Worm (Caenorhabditis elegans) whole organism, L1 larva: ENCODE data around the gene vglu-2.

ENCODE experiments used
- C04F5.9 ChIP-seq: sonication (generic microtip); optimal IDR thresholded peaks from 2 replicates; lab custom pipeline; 2016; ENCODE audit warnings: missing genetic modification characterization, missing compliant biosample characterization
- C16A3.4 ChIP-seq: fragments of 150-350 bp; optimal IDR thresholded peaks from 2 replicates; lab custom pipeline; 2014; ENCODE audit warnings: missing biosample characterization, missing genetic modification characterization
- Y116A8C.19 ChIP-seq: sonication (generic microtip); optimal IDR thresholded peaks from 2 replicates; lab custom pipeline; 2016; ENCODE audit warnings: missing compliant biosample characterization, missing genetic modification characterization, borderline replicate concordance
- aha-1 ChIP-seq: fragments of 150-350 bp; optimal IDR thresholded peaks from 2 replicates; lab custom pipeline; 2014; ENCODE audit warnings: missing biosample characterization, missing genetic modification characterization
- aly-2 ChIP-seq: fragments of 150-350 bp; optimal IDR thresholded peaks from 2 replicates; lab custom pipeline; 2014; ENCODE audit warnings: missing biosample characterization, missing genetic modification characterization
- blmp-1 ChIP-seq: fragments of 150-350 bp; optimal IDR thresholded peaks from 2 replicates; lab custom pipeline; 2014; ENCODE audit warnings: missing biosample characterization, missing genetic modification characterization
- ceh-8 ChIP-seq: fragments of 200-800 bp; sonication (Bioruptor generic); optimal IDR thresholded peaks from 2 replicates; lab custom pipeline; 2018; ENCODE audit warnings: mild to moderate bottlenecking, missing genetic modification characterization, moderate library complexity, missing compliant biosample characterization
- ceh-82 ChIP-seq, 3 experiments: fragments of 150-350 bp in 1 of 3; sonication (generic microtip) in 2 of 3; optimal IDR thresholded peaks; 2 replicates each; lab custom pipeline; 2014 to 2017; ENCODE audit warnings: missing biosample characterization in 3 of 3, missing genetic modification characterization in 3 of 3
- ceh-90 ChIP-seq: sonication (generic microtip); optimal IDR thresholded peaks from 2 replicates; lab custom pipeline; 2016; ENCODE audit warnings: missing genetic modification characterization, missing compliant biosample characterization
- dpl-1 ChIP-seq, 3 experiments: fragments of 150-350 bp in 2 of 3; sonication (generic microtip) in 1 of 3; optimal IDR thresholded peaks; 2 replicates each; lab custom pipeline; 2014 to 2017; ENCODE audit warnings: missing biosample characterization in 3 of 3, missing genetic modification characterization in 3 of 3, missing genetic modification reagents in 3 of 3
- efl-1 ChIP-seq, 4 experiments: fragments of 150-350 bp; optimal IDR thresholded peaks in 3 of 4; peaks in 1 of 4; 1 replicate in 1 of 4; 2 replicates in 3 of 4; lab custom pipeline; 2014; ENCODE audit warnings: missing biosample characterization in 2 of 4, missing genetic modification characterization in 2 of 4, missing genetic modification reagents in 2 of 4
- elt-2 ChIP-seq: sonication (generic microtip); optimal IDR thresholded peaks from 2 replicates; lab custom pipeline; 2016; ENCODE audit warnings: missing genetic modification characterization, mild to moderate bottlenecking, inconsistent platforms, missing compliant biosample characterization, missing genetic modification reagents
- elt-3 ChIP-seq, 6 experiments: fragments of 150-350 bp in 1 of 6; sonication (generic microtip); optimal IDR thresholded peaks; 2 replicates each; lab custom pipeline; 2017 to 2018; ENCODE audit warnings: missing biosample characterization in 6 of 6, missing genetic modification characterization in 6 of 6, inconsistent platforms in 1 of 6
- ets-5 ChIP-seq: fragments of 200-800 bp; sonication (Bioruptor generic); IDR thresholded peaks from 2 replicates; pipeline ENCODE4 v1.3.6; 2022; ENCODE audit warnings: missing genetic modification characterization, missing compliant biosample characterization
- hlh-17 ChIP-seq: fragments of 200-800 bp; sonication (Bioruptor generic); optimal IDR thresholded peaks from 2 replicates; lab custom pipeline; 2018; ENCODE audit warnings: missing genetic modification characterization, mild to moderate bottlenecking, missing compliant biosample characterization, moderate library complexity, borderline replicate concordance
- hlh-4 ChIP-seq: sonication (generic microtip); optimal IDR thresholded peaks from 2 replicates; lab custom pipeline; 2016; ENCODE audit warnings: mild to moderate bottlenecking, missing genetic modification characterization, missing compliant biosample characterization
- irx-1 ChIP-seq: sonication (generic microtip); optimal IDR thresholded peaks from 2 replicates; lab custom pipeline; 2016; ENCODE audit warnings: missing genetic modification characterization, missing compliant biosample characterization
- isw-1 ChIP-seq: fragments of 200-800 bp; sonication (Bioruptor generic); IDR thresholded peaks from 2 replicates; pipeline ENCODE4 v1.3.6; 2022; ENCODE audit warnings: missing genetic modification characterization, missing compliant biosample characterization
- lin-15B ChIP-seq: fragments of 150-350 bp; sonication (generic microtip); optimal IDR thresholded peaks from 3 replicates; lab custom pipeline; 2014; ENCODE audit warnings: missing biosample characterization, missing genetic modification characterization
- lin-35 ChIP-seq, 2 experiments: fragments of 150-350 bp; optimal IDR thresholded peaks; 2 replicates each; lab custom pipeline; 2014; ENCODE audit warnings: missing biosample characterization in 2 of 2, missing genetic modification characterization in 2 of 2, missing genetic modification reagents in 2 of 2
- lin-39 ChIP-seq: fragments of 150-350 bp; optimal IDR thresholded peaks from 2 replicates; lab custom pipeline; 2014; ENCODE audit warnings: missing biosample characterization, missing genetic modification reagents, missing genetic modification characterization
- lir-3 ChIP-seq: sonication (generic microtip); optimal IDR thresholded peaks from 2 replicates; lab custom pipeline; 2016; ENCODE audit warnings: mild to moderate bottlenecking, missing genetic modification characterization, moderate library complexity, missing compliant biosample characterization; ENCODE audit not compliant: poor library complexity
- mab-9 ChIP-seq: fragments of 200-800 bp; sonication (Bioruptor generic); IDR thresholded peaks from 2 replicates; pipeline ENCODE4 v1.3.6; 2022; ENCODE audit warnings: missing genetic modification reagents, missing genetic modification characterization, missing compliant biosample characterization
- mef-2 ChIP-seq: fragments of 150-350 bp; optimal IDR thresholded peaks from 2 replicates; lab custom pipeline; 2014; ENCODE audit warnings: missing biosample characterization, missing genetic modification characterization
- mep-1 ChIP-seq: fragments of 150-350 bp; optimal IDR thresholded peaks from 2 replicates; lab custom pipeline; 2014; ENCODE audit warnings: missing biosample characterization, missing genetic modification characterization
- nhr-11 ChIP-seq: fragments of 150-350 bp; optimal IDR thresholded peaks from 2 replicates; lab custom pipeline; 2014; ENCODE audit warnings: missing biosample characterization, missing genetic modification characterization
- nhr-12 ChIP-seq: sonication (generic microtip); optimal IDR thresholded peaks from 2 replicates; lab custom pipeline; 2017; ENCODE audit warnings: missing biosample characterization, missing genetic modification characterization
- nhr-19 ChIP-seq: fragments of 200-800 bp; sonication (Bioruptor generic); conservative IDR thresholded peaks from 2 replicates; pipeline ENCODE4 v1.3.6; 2022; ENCODE audit warnings: missing genetic modification characterization, missing compliant biosample characterization
- nhr-237 ChIP-seq: fragments of 150-350 bp; optimal IDR thresholded peaks from 2 replicates; lab custom pipeline; 2014; ENCODE audit warnings: missing biosample characterization, missing genetic modification characterization
- nhr-28 ChIP-seq: fragments of 150-350 bp; optimal IDR thresholded peaks from 2 replicates; lab custom pipeline; 2014; ENCODE audit warnings: missing biosample characterization, missing genetic modification characterization
- nhr-47 ChIP-seq: sonication (generic microtip); optimal IDR thresholded peaks from 2 replicates; lab custom pipeline; 2016; ENCODE audit warnings: mild to moderate bottlenecking, missing genetic modification characterization, moderate library complexity, missing compliant biosample characterization
- nhr-76 ChIP-seq: sonication (generic microtip); optimal IDR thresholded peaks from 2 replicates; lab custom pipeline; 2017; ENCODE audit warnings: missing biosample characterization, missing genetic modification characterization
- nhr-77 ChIP-seq: fragments of 150-350 bp; optimal IDR thresholded peaks from 2 replicates; lab custom pipeline; 2014; ENCODE audit warnings: missing biosample characterization, missing genetic modification characterization
- pax-3 ChIP-seq: fragments of 200-800 bp; sonication (Bioruptor generic); optimal IDR thresholded peaks from 2 replicates; lab custom pipeline; 2018; ENCODE audit warnings: mild to moderate bottlenecking, missing genetic modification characterization, moderate library complexity, missing compliant biosample characterization
- rnt-1 ChIP-seq: sonication (generic microtip); optimal IDR thresholded peaks from 2 replicates; lab custom pipeline; 2016; ENCODE audit warnings: mild to moderate bottlenecking, missing genetic modification characterization, moderate library complexity, missing compliant biosample characterization
- sox-4 ChIP-seq: sonication (generic microtip); optimal IDR thresholded peaks from 2 replicates; lab custom pipeline; 2016; ENCODE audit warnings: missing genetic modification characterization, missing compliant biosample characterization
- sptf-1 ChIP-seq: fragments of 150-350 bp; optimal IDR thresholded peaks from 2 replicates; lab custom pipeline; 2014; ENCODE audit warnings: missing biosample characterization, missing genetic modification characterization
- sup-37 ChIP-seq: fragments of 200-800 bp; sonication (Bioruptor generic); optimal IDR thresholded peaks from 2 replicates; lab custom pipeline; 2018; ENCODE audit warnings: mild to moderate bottlenecking, missing genetic modification characterization, missing compliant biosample characterization
- swsn-7 ChIP-seq: sonication (generic microtip); optimal IDR thresholded peaks from 2 replicates; lab custom pipeline; 2016; ENCODE audit warnings: missing genetic modification characterization, missing compliant biosample characterization
- tbx-2 ChIP-seq: sonication (generic microtip); optimal IDR thresholded peaks from 2 replicates; lab custom pipeline; 2016; ENCODE audit warnings: missing genetic modification characterization, missing compliant biosample characterization
- unc-130 ChIP-seq: fragments of 150-350 bp; optimal IDR thresholded peaks from 2 replicates; lab custom pipeline; 2017; ENCODE audit warnings: missing biosample characterization, missing genetic modification characterization, inconsistent platforms
- unc-30 ChIP-seq: sonication (generic microtip); optimal IDR thresholded peaks from 2 replicates; lab custom pipeline; 2017; ENCODE audit warnings: missing biosample characterization, missing genetic modification characterization
- unc-62 ChIP-seq: fragments of 150-350 bp; optimal IDR thresholded peaks from 2 replicates; lab custom pipeline; 2014; ENCODE audit warnings: missing biosample characterization, missing genetic modification reagents, missing genetic modification characterization
- unc-86 ChIP-seq: sonication (generic microtip); optimal IDR thresholded peaks from 2 replicates; lab custom pipeline; 2016; ENCODE audit warnings: missing genetic modification characterization, missing compliant biosample characterization
- vab-15 ChIP-seq: sonication (generic microtip); optimal IDR thresholded peaks from 2 replicates; lab custom pipeline; 2017; ENCODE audit warnings: missing genotype, mild to moderate bottlenecking, missing genetic modification characterization, missing compliant biosample characterization
- xbp-1 ChIP-seq: sonication (generic microtip); optimal IDR thresholded peaks from 2 replicates; lab custom pipeline; 2016; ENCODE audit warnings: missing genetic modification characterization, missing compliant biosample characterization
- zag-1 ChIP-seq: fragments of 150-350 bp; optimal IDR thresholded peaks from 2 replicates; lab custom pipeline; 2014; ENCODE audit warnings: missing biosample characterization, missing genetic modification characterization
- zip-4 ChIP-seq: fragments of 200-800 bp; sonication (Bioruptor generic); optimal IDR thresholded peaks from 2 replicates; lab custom pipeline; 2018; ENCODE audit warnings: mild to moderate bottlenecking, missing genetic modification characterization, moderate library complexity, missing compliant biosample characterization
- ztf-11 ChIP-seq, 2 experiments: sonication (generic microtip); optimal IDR thresholded peaks; 2 replicates each; lab custom pipeline; 2016 to 2017; ENCODE audit warnings: missing genetic modification characterization in 2 of 2, missing biosample characterization in 1 of 2, missing compliant biosample characterization in 1 of 2

vglu-2 gene

ce11 chrIII:10332560-10332959 lies 37.6 kb downstream of the vglu-2 start, which contains the start of gene T07C4.12:
Gene T07C4.12, minus strand, starts transcription at chrIII:10332660.
- TF ChIP-seq isw-1, result no peak
- TF ChIP-seq unc-62 (GFP tag; lab: Kevin White, UChicago), result no peak
- no peak for TF ChIP-seq ceh-82 (tag; optimal IDR thresholded peaks at IDR 0.05; lab: Kevin White, UChicago)
- TF ChIP-seq sptf-1, result no peak
- TF ChIP-seq rnt-1 (tag; lab: Kevin White, UChicago), result no peak
- no peak for TF ChIP-seq dpl-1 (GFP tag; optimal IDR thresholded peaks at IDR 0.05; lab: Kevin White, UChicago)
- TF ChIP-seq nhr-19 (GFP tag; lab: Robert Waterston, UW), result no peak
- no peak for TF ChIP-seq ceh-90
- TF ChIP-seq nhr-77, result no peak
- TF ChIP-seq zip-4, result no peak
- TF ChIP-seq mep-1 (tag; lab: Kevin White, UChicago), result no peak

DNA sequence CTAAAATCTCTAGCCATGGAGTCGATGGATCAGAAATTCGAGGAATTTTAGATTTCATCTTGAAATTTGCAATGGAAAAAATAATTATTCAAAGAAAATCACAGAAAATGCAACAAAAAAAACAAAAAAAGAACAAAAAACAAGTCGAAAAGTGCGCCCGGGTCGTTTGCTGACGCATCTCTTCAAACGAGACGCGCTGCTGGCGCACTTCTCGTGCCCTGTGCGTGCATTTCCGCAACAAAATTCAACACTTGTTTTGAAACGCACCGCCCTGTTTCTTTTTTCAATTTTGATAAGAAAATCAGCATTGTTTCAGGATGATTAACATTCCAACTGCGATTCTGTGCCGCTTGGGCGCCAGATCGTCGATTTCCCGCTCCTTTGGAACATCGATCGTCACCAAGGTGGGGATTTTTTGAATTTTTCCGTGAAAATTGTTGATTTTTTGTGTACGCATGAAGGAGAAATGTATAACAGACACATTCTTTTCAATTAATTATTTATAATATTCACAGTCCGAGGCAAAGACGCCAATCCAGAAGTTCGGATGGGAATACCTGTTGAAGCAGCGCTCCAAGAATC lies 39.1 kb downstream of the vglu-2 start, which contains the start of the genes jmjd-4 and mev-1:
Gene jmjd-4 (minus strand): TSS at position 58 of the 582 bp plus-strand sequence.
Gene mev-1 (plus strand): TSS at position 317 of the 582 bp plus-strand sequence.
- TF ChIP-seq ets-5 (no peak), nhr-19 (GFP tag; lab: Robert Waterston, UW) (peak; percentile 89), hlh-4 (no peak), lin-39 (tag; lab: Kevin White, UChicago) (peak; percentile 89), zag-1 (no peak), efl-1 (optimal IDR thresholded peaks at IDR 0.05; lab: Kevin White, UChicago) (peak; percentile 87 to 89), efl-1 (GFP tag; optimal IDR thresholded peaks at IDR 0.05 in 1 of 2; lab: Kevin White, UChicago) (peak; percentile 84 to 99), ztf-11 (tag; optimal IDR thresholded peaks at IDR 0.05; lab: Kevin White, UChicago) (peak in 1 of 2 experiments; percentile 69), blmp-1 (tag; lab: Kevin White, UChicago) (peak; percentile 50), ceh-8 (GFP tag; lab: Kevin White, UChicago) (peak; percentile 84), unc-86 (tag; lab: Kevin White, UChicago) (peak; percentile 87), mep-1 (tag; lab: Kevin White, UChicago) (peak; percentile 95), C04F5.9 (tag; lab: Kevin White, UChicago) (peak; percentile 65), aly-2 (tag; lab: Kevin White, UChicago) (peak; percentile 51), nhr-11 (tag; lab: Kevin White, UChicago) (peak; percentile 58), elt-3 (tag; optimal IDR thresholded peaks at IDR 0.05; lab: Kevin White, UChicago) (peak in 2 of 6 experiments; percentile 73 to 76), unc-130 (tag; lab: Kevin White, UChicago) (peak; percentile 29), tbx-2 (tag; lab: Kevin White, UChicago) (peak; percentile 85), aha-1 (tag; lab: Kevin White, UChicago) (peak; percentile 81), nhr-47 (tag; lab: Kevin White, UChicago) (peak; percentile 94), hlh-17 (no peak), mab-9 (GFP tag; lab: Robert Waterston, UW) (peak; percentile 81), nhr-76 (tag; lab: Kevin White, UChicago) (no peak), sup-37 (peak; percentile 81), mef-2 (tag; lab: Kevin White, UChicago) (no peak), unc-30 (tag; lab: Kevin White, UChicago) (no peak), rnt-1 (tag; lab: Kevin White, UChicago) (peak; percentile 96), vab-15 (tag; lab: Kevin White, UChicago) (no peak), Y116A8C.19 (tag; lab: Kevin White, UChicago) (no peak), sox-4 (tag; lab: Kevin White, UChicago) (peak; percentile 41), lin-15B (tag; lab: Kevin White, UChicago) (peak; percentile 81), pax-3 (tag; lab: Kevin White, UChicago) (peak; percentile 76), C16A3.4 (peak; percentile 72), nhr-77 (peak; percentile 48), nhr-237 (tag; lab: Kevin White, UChicago) (no peak), nhr-12 (no peak), lir-3 (tag; lab: Kevin White, UChicago) (peak; percentile 33), nhr-28 (tag; lab: Kevin White, UChicago) (no peak), zip-4 (peak; percentile 80), irx-1 (tag; lab: Kevin White, UChicago) (peak; percentile 89), lin-35 (GFP tag; optimal IDR thresholded peaks at IDR 0.05; lab: Kevin White, UChicago) (peak; percentile 86 to 92), xbp-1 (tag; lab: Kevin White, UChicago) (peak; percentile 86), isw-1 (peak; percentile 78), elt-2 (peak; percentile 84), swsn-7 (tag; lab: Kevin White, UChicago) (peak; percentile 89)
